Fruit fly (Drosophila melanogaster) whole organism, embryonic: ENCODE results near the gene CG31827.

Experiments used
- B-H1 ChIP-seq: fragments of 200-800 bp; sonication (Bioruptor generic); IDR thresholded peaks from 3 replicates; pipeline ENCODE4 v1.3.6; 2022; ENCODE audit warnings: missing biosample characterization, missing genetic modification characterization
- CG1024 ChIP-seq: fragments of 200-800 bp; sonication (Bioruptor generic); IDR thresholded peaks from 2 replicates; pipeline ENCODE4 v1.3.6; 2022; ENCODE audit warnings: missing biosample characterization, missing genetic modification characterization
- CG10654 ChIP-seq: fragments of 200-800 bp; sonication (Bioruptor generic); optimal IDR thresholded peaks from 2 replicates; lab custom pipeline; 2016; ENCODE audit warnings: missing biosample characterization, missing genetic modification characterization
- CG11398 ChIP-seq: fragments of 200-800 bp; sonication (Bioruptor generic); optimal IDR thresholded peaks from 2 replicates; lab custom pipeline; 2016; ENCODE audit warnings: missing biosample characterization, missing genetic modification characterization
- CG12236 ChIP-seq: fragments of 200-800 bp; sonication (Bioruptor generic); optimal IDR thresholded peaks from 2 replicates; lab custom pipeline; 2016; ENCODE audit warnings: missing biosample characterization, missing genetic modification characterization
- CG12744 ChIP-seq: fragments of 200-800 bp; sonication (Bioruptor generic); optimal IDR thresholded peaks from 2 replicates; lab custom pipeline; 2016; ENCODE audit warnings: missing biosample characterization, missing genetic modification characterization
- CG13287 ChIP-seq: fragments of 200-800 bp; sonication (Bioruptor generic); IDR thresholded peaks from 2 replicates; pipeline ENCODE4 v1.3.6; 2022; ENCODE audit warnings: missing biosample characterization, missing genetic modification characterization; ENCODE audit not compliant: partially characterized antibody
- CG14667 ChIP-seq: fragments of 200-800 bp; sonication (Bioruptor generic); IDR thresholded peaks from 2 replicates; pipeline ENCODE4 v1.3.6; 2022; ENCODE audit warnings: missing biosample characterization, missing genetic modification characterization
- CG1603 ChIP-seq: fragments of 200-800 bp; sonication (Bioruptor generic); optimal IDR thresholded peaks from 2 replicates; lab custom pipeline; 2019; ENCODE audit warnings: missing biosample characterization, mild to moderate bottlenecking, missing genetic modification characterization, moderate library complexity
- CG16815 ChIP-seq: fragments of 200-800 bp; sonication (Bioruptor generic); optimal IDR thresholded peaks from 3 replicates; lab custom pipeline; 2017; ENCODE audit warnings: missing biosample characterization, mild to moderate bottlenecking, missing genetic modification characterization
- CG17802 ChIP-seq: fragments of 200-800 bp; sonication (Bioruptor generic); optimal IDR thresholded peaks from 2 replicates; lab custom pipeline; 2018; ENCODE audit warnings: missing biosample characterization, mild to moderate bottlenecking, missing genetic modification characterization, moderate library complexity
- CG31224 ChIP-seq: fragments of 200-800 bp; sonication (Bioruptor generic); IDR thresholded peaks from 2 replicates; pipeline ENCODE4 v1.3.6; 2022; ENCODE audit warnings: missing biosample characterization, missing genetic modification characterization
- CG34376 ChIP-seq: fragments of 200-800 bp; sonication (Bioruptor generic); optimal IDR thresholded peaks from 2 replicates; lab custom pipeline; 2018; ENCODE audit warnings: missing biosample characterization, mild to moderate bottlenecking, missing genetic modification characterization
- CG3726 ChIP-seq: fragments of 200-800 bp; sonication (Bioruptor generic); IDR thresholded peaks from 3 replicates; pipeline ENCODE4, ENCODE4 v1.3.6; 2022; ENCODE audit warnings: missing biosample characterization, missing genetic modification characterization
- CG3838 ChIP-seq: fragments of 200-800 bp; sonication (Bioruptor generic); optimal IDR thresholded peaks from 3 replicates; lab custom pipeline; 2016; ENCODE audit warnings: missing biosample characterization, missing genetic modification characterization
- CG4328 ChIP-seq: fragments of 200-800 bp; sonication (Bioruptor generic); optimal IDR thresholded peaks from 3 replicates; lab custom pipeline; 2017; ENCODE audit warnings: missing biosample characterization, missing genetic modification reagents, missing genetic modification characterization
- CG6689 ChIP-seq: fragments of 200-800 bp; sonication (Bioruptor generic); IDR thresholded peaks from 2 replicates; pipeline ENCODE4 v1.3.6; 2022; ENCODE audit warnings: missing biosample characterization, missing genetic modification characterization
- CG7786 ChIP-seq: fragments of 200-800 bp; sonication (Bioruptor generic); optimal IDR thresholded peaks from 2 replicates; lab custom pipeline; 2016; ENCODE audit warnings: missing biosample characterization, missing genetic modification characterization
- CG7839 ChIP-seq: fragments of 200-800 bp; sonication (Bioruptor generic); optimal IDR thresholded peaks from 3 replicates; lab custom pipeline; 2018; ENCODE audit warnings: missing biosample characterization, mild to moderate bottlenecking, missing genetic modification characterization, moderate library complexity
- CG7987 ChIP-seq: fragments of 200-800 bp; sonication (Bioruptor generic); optimal IDR thresholded peaks from 2 replicates; lab custom pipeline; 2018; ENCODE audit warnings: missing biosample characterization, mild to moderate bottlenecking, missing genetic modification characterization, moderate library complexity
- CG8944 ChIP-seq: fragments of 200-800 bp; sonication (Bioruptor generic); optimal IDR thresholded peaks from 3 replicates; lab custom pipeline; 2016; ENCODE audit warnings: missing biosample characterization, missing genetic modification characterization
- CG9727 ChIP-seq: fragments of 200-800 bp; sonication (Bioruptor generic); optimal IDR thresholded peaks from 3 replicates; lab custom pipeline; 2017; ENCODE audit warnings: missing biosample characterization, mild to moderate bottlenecking, missing genetic modification characterization
- CTCF ChIP-seq: fragments of 200-800 bp; sonication (Bioruptor generic); optimal IDR thresholded peaks from 2 replicates; lab custom pipeline; 2017; ENCODE audit warnings: missing biosample characterization, mild to moderate bottlenecking, missing genetic modification characterization, moderate library complexity
- CrebB ChIP-seq: fragments of 200-800 bp; sonication (Bioruptor generic); optimal IDR thresholded peaks from 3 replicates; lab custom pipeline; 2018; ENCODE audit warnings: missing biosample characterization, mild to moderate bottlenecking, missing genetic modification characterization
- E2f1 ChIP-seq: fragments of 200-800 bp; sonication (Bioruptor generic); IDR thresholded peaks from 2 replicates; pipeline ENCODE4 v1.3.6; 2022; ENCODE audit warnings: missing biosample characterization, missing genetic modification characterization
- Gsc ChIP-seq: fragments of 200-800 bp; sonication (Bioruptor generic); IDR thresholded peaks from 2 replicates; pipeline ENCODE4 v1.3.6; 2022; ENCODE audit warnings: missing biosample characterization, missing genetic modification characterization
- Gug ChIP-seq: fragments of 200-800 bp; sonication (Bioruptor generic); IDR thresholded peaks from 4 replicates; pipeline ENCODE4 v1.3.6; 2022; ENCODE audit warnings: missing biosample characterization, missing genetic modification characterization
- H15 ChIP-seq: fragments of 200-800 bp; sonication (Bioruptor generic); IDR thresholded peaks from 3 replicates; pipeline ENCODE4 v1.3.6; 2022; ENCODE audit warnings: missing biosample characterization, missing genetic modification characterization
- Hey ChIP-seq: fragments of 200-800 bp; sonication (Bioruptor generic); optimal IDR thresholded peaks from 3 replicates; lab custom pipeline; 2018; ENCODE audit warnings: missing biosample characterization, mild to moderate bottlenecking, missing genetic modification characterization
- HmgD ChIP-seq: fragments of 200-800 bp; sonication (Bioruptor generic); optimal IDR thresholded peaks from 3 replicates; lab custom pipeline; 2016; ENCODE audit warnings: missing biosample characterization, missing genetic modification characterization
- Hr51 ChIP-seq, 2 experiments: fragments of 200-800 bp; sonication (Bioruptor generic); optimal IDR thresholded peaks; 2 replicates in 1 of 2; 3 replicates in 1 of 2; lab custom pipeline; 2016 to 2018; ENCODE audit warnings: missing biosample characterization in 2 of 2, missing genetic modification characterization in 2 of 2, mild to moderate bottlenecking in 1 of 2, moderate library complexity in 1 of 2
- Hr78 ChIP-seq, 2 experiments: fragments of 200-800 bp in 1 of 2; fragments of >200 bp in 1 of 2; sonication (Bioruptor generic) in 1 of 2; optimal IDR thresholded peaks; 2 replicates each; lab custom pipeline; 2017 to 2019; ENCODE audit warnings: missing biosample characterization in 2 of 2, missing genetic modification characterization in 2 of 2, mild to moderate bottlenecking in 1 of 2, moderate library complexity in 1 of 2
- NC2α ChIP-seq: fragments of 200-800 bp; sonication (Bioruptor generic); optimal IDR thresholded peaks from 2 replicates; lab custom pipeline; 2016; ENCODE audit warnings: missing biosample characterization, missing genetic modification characterization
- Nf-YA ChIP-seq: fragments of 200-800 bp; sonication (Bioruptor generic); IDR thresholded peaks from 2 replicates; pipeline ENCODE4 v1.3.6; 2022; ENCODE audit warnings: missing biosample characterization, missing genetic modification characterization
- Ravus ChIP-seq: fragments of 200-800 bp; sonication (Bioruptor generic); IDR thresholded peaks from 2 replicates; pipeline ENCODE4 v1.3.6; 2022; ENCODE audit warnings: missing biosample characterization, missing genetic modification characterization
- aop ChIP-seq: fragments of 200-800 bp; sonication (Bioruptor generic); IDR thresholded peaks from 2 replicates; pipeline ENCODE4 v1.3.6; 2022; ENCODE audit warnings: missing biosample characterization, missing genetic modification characterization
- cad ChIP-seq: fragments of >200 bp; optimal IDR thresholded peaks from 2 replicates; lab custom pipeline; 2017; ENCODE audit warnings: missing biosample characterization, missing genetic modification characterization
- da ChIP-seq: fragments of 200-800 bp; sonication (Bioruptor generic); optimal IDR thresholded peaks from 2 replicates; lab custom pipeline; 2016; ENCODE audit warnings: missing biosample characterization, missing genetic modification characterization
- ems ChIP-seq: fragments of 200-800 bp; sonication (Bioruptor generic); optimal IDR thresholded peaks from 3 replicates; lab custom pipeline; 2016; ENCODE audit warnings: missing biosample characterization, missing genetic modification characterization
- fd96Cb ChIP-seq: fragments of 200-800 bp; sonication (Bioruptor generic); optimal IDR thresholded peaks from 2 replicates; lab custom pipeline; 2018; ENCODE audit warnings: missing biosample characterization, mild to moderate bottlenecking, missing genetic modification characterization, moderate library complexity
- gce ChIP-seq: fragments of 200-800 bp; sonication (Bioruptor generic); IDR thresholded peaks from 3 replicates; pipeline ENCODE4 v1.3.6; 2022; ENCODE audit warnings: missing biosample characterization, missing genetic modification characterization
- gsb-n ChIP-seq: fragments of 200-800 bp; sonication (Bioruptor generic); optimal IDR thresholded peaks from 3 replicates; lab custom pipeline; 2018; ENCODE audit warnings: missing biosample characterization, mild to moderate bottlenecking, missing genetic modification characterization
- hbn ChIP-seq: fragments of 200-800 bp; sonication (Bioruptor generic); IDR thresholded peaks from 2 replicates; pipeline ENCODE4 v1.3.6; 2022; ENCODE audit warnings: missing biosample characterization, missing genetic modification characterization; ENCODE audit not compliant: partially characterized antibody
- nmo ChIP-seq: fragments of 200-800 bp; sonication (Bioruptor generic); optimal IDR thresholded peaks from 2 replicates; lab custom pipeline; 2018; ENCODE audit warnings: missing biosample characterization, mild to moderate bottlenecking, missing genetic modification characterization, moderate library complexity
- pb ChIP-seq: fragments of 200-800 bp; sonication (Bioruptor generic); optimal IDR thresholded peaks from 3 replicates; lab custom pipeline; 2016; ENCODE audit warnings: missing biosample characterization, missing genetic modification characterization
- pnt ChIP-seq: fragments of 200-800 bp; sonication (Bioruptor generic); optimal IDR thresholded peaks from 3 replicates; lab custom pipeline; 2016; ENCODE audit warnings: missing biosample characterization, missing genetic modification characterization
- pros ChIP-seq: fragments of 200-800 bp; sonication (Bioruptor generic); optimal IDR thresholded peaks from 3 replicates; lab custom pipeline; 2019; ENCODE audit warnings: missing biosample characterization, mild to moderate bottlenecking, missing genetic modification characterization, moderate library complexity
- rib ChIP-seq: fragments of 200-800 bp; sonication (Bioruptor generic); IDR thresholded peaks from 2 replicates; pipeline ENCODE4 v1.3.6; 2022; ENCODE audit warnings: missing biosample characterization, missing genetic modification characterization
- slp2 ChIP-seq: fragments of 200-800 bp; sonication (Bioruptor generic); optimal IDR thresholded peaks from 2 replicates; lab custom pipeline; 2016; ENCODE audit warnings: missing biosample characterization, missing genetic modification characterization
- sqz ChIP-seq: fragments of 200-800 bp; sonication (Bioruptor generic); optimal IDR thresholded peaks from 3 replicates; lab custom pipeline; 2018; ENCODE audit warnings: missing biosample characterization, mild to moderate bottlenecking, missing genetic modification characterization
- wek ChIP-seq: fragments of 200-800 bp; sonication (Bioruptor generic); optimal IDR thresholded peaks from 3 replicates; lab custom pipeline; 2018; ENCODE audit warnings: missing biosample characterization, mild to moderate bottlenecking, missing genetic modification characterization, moderate library complexity

Gene CG31827

dm6 chr2L:15747394-15748260 is 42.7 kb downstream of the CG31827 start, which contains the start of gene CycE (continued):
- no peak for TF ChIP-seq CG12744 (GFP tag; lab: Kevin White, UChicago)
- no peak for TF ChIP-seq CG1024 (GFP tag; lab: Robert Waterston, UW)
- TF ChIP-seq CG8944 (GFP tag; lab: Kevin White, UChicago), result no peak
- no peak for TF ChIP-seq NC2α (GFP tag; lab: Kevin White, UChicago)
- TF ChIP-seq da (GFP tag; lab: Kevin White, UChicago), result no peak
- no peak for TF ChIP-seq Gug (GFP tag; lab: Robert Waterston, UW)
- TF ChIP-seq B-H1, result no peak
- TF ChIP-seq CG7839, result no peak
- peak; percentile 92 for TF ChIP-seq E2f1 (GFP tag; lab: Robert Waterston, UW)
- TF ChIP-seq HmgD (GFP tag; lab: Kevin White, UChicago), result peak; percentile 28
- no peak for TF ChIP-seq Nf-YA
- no peak for TF ChIP-seq Hr78 (GFP tag; optimal IDR thresholded peaks at IDR 0.05; lab: Kevin White, UChicago)
- TF ChIP-seq aop (GFP tag; lab: Robert Waterston, UW), result no peak
- TF ChIP-seq CG14667 (GFP tag; lab: Robert Waterston, UW), result no peak
- TF ChIP-seq CG7786 (GFP tag; lab: Kevin White, UChicago), result no peak
- TF ChIP-seq CG7987 (GFP tag; lab: Kevin White, UChicago), result no peak
- TF ChIP-seq slp2, result no peak
- TF ChIP-seq pb (GFP tag; lab: Kevin White, UChicago), result no peak
- TF ChIP-seq CG16815, result no peak
- TF ChIP-seq hbn, result no peak
- no peak for TF ChIP-seq gsb-n (tag; lab: Kevin White, UChicago)
- no peak for TF ChIP-seq CG34376 (GFP tag; lab: Kevin White, UChicago)
- TF ChIP-seq sqz, result peak; percentile 95
- TF ChIP-seq H15, result no peak
- no peak for TF ChIP-seq CrebB
- no peak for TF ChIP-seq pros (GFP tag; lab: Kevin White, UChicago)
- no peak for TF ChIP-seq CG9727
- no peak for TF ChIP-seq Ravus
- TF ChIP-seq CG11398 (GFP tag; lab: Kevin White, UChicago), result no peak
- TF ChIP-seq CTCF (GFP tag; lab: Kevin White, UChicago), result no peak
- no peak for TF ChIP-seq CG12236
- peak; percentile 51; the same call in 1 of the 2 replicates for TF ChIP-seq rib
- peak; percentile 33 for TF ChIP-seq cad
- peak; percentile 43 for TF ChIP-seq CG13287
- TF ChIP-seq CG3726 (GFP tag; lab: Robert Waterston, UW), result no peak
- TF ChIP-seq wek, result no peak
- no peak for TF ChIP-seq Gsc (GFP tag; lab: Robert Waterston, UW)
- TF ChIP-seq CG10654 (GFP tag; lab: Kevin White, UChicago), result no peak
- TF ChIP-seq nmo (GFP tag; lab: Kevin White, UChicago), result no peak
- TF ChIP-seq CG3838 (GFP tag; lab: Kevin White, UChicago), result no peak
- peak; percentile 63; the same call in 1 of the 2 replicates for TF ChIP-seq CG6689
- no peak for TF ChIP-seq ems (GFP tag; lab: Kevin White, UChicago)
- no peak for TF ChIP-seq CG4328
- no peak for TF ChIP-seq fd96Cb (tag; lab: Kevin White, UChicago)
- TF ChIP-seq gce (GFP tag; lab: Robert Waterston, UW), result no peak
- no peak for TF ChIP-seq CG31224 (GFP tag; lab: Robert Waterston, UW)
- TF ChIP-seq CG17802 (tag; lab: Kevin White, UChicago), result no peak
- no peak for TF ChIP-seq Hr51 (GFP tag; optimal IDR thresholded peaks at IDR 0.05; lab: Kevin White, UChicago)
- TF ChIP-seq CG1603 (tag; lab: Kevin White, UChicago), result peak; percentile 55
- no peak for TF ChIP-seq pnt (GFP tag; lab: Kevin White, UChicago)
- TF ChIP-seq Hey (tag; lab: Kevin White, UChicago), result no peak
